Fruit fly (Drosophila melanogaster): ENCODE measurements around the gene Arfrp1.

The Arfrp1 gene

DNA sequence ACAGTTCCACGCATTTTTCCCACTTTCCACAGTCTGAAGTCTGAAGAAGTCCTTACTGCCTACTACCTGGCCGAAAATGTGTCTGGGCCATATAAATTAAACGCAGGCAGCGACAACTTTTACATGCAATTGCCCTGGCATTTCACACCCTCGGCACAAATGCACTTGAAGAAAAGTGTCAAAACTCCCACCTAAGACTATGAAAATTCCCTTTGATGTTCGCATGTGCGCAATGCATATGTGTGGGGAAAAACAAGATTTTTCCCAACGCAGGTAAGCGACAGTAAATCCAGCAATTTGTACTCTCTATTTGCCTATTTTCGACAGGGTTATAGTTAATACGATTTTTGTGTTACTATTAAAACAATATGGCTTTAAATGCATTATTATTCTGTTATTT is 22.6 kb downstream of the Arfrp1 start (continued):
- TF ChIP-seq CG16813 (GFP tag; IDR thresholded peaks at IDR 0.05; ENCODE audit: partially characterized antibody) (no peak), tll (GFP tag; optimal IDR thresholded peaks at IDR 0.05) (peak in 1 of 2 experiments; percentile 81), ewg (GFP tag; optimal IDR thresholded peaks at IDR 0.05) (no peak), slbo (GFP tag; IDR thresholded peaks at IDR 0.05) (no peak), Bgb (GFP tag; IDR thresholded peaks at IDR 0.05; ENCODE audit: partially characterized antibody) (no peak), sima (GFP tag; optimal IDR thresholded peaks at IDR 0.05) (no peak), Ets97D (GFP tag; optimal IDR thresholded peaks at IDR 0.05) (no peak), chn (GFP tag; optimal IDR thresholded peaks at IDR 0.05) (no peak), Mrtf (GFP tag; IDR thresholded peaks at IDR 0.05) (no peak), ssp (GFP tag; IDR thresholded peaks at IDR 0.05) (no peak), Opbp (GFP tag; IDR thresholded peaks at IDR 0.05; ENCODE audit: partially characterized antibody) (no peak), ase (GFP tag; IDR thresholded peaks at IDR 0.05) (no peak), CG8359 (GFP tag; optimal IDR thresholded peaks at IDR 0.05; ENCODE audit: borderline replicate concordance) (no peak), CG10654 (GFP tag; optimal IDR thresholded peaks at IDR 0.05) (no peak), peb (GFP tag; IDR thresholded peaks at IDR 0.05) (no peak), CG17802 (tag; optimal IDR thresholded peaks at IDR 0.05) (no peak), CG17612 (GFP tag; IDR thresholded peaks at IDR 0.05) (no peak), CG4820 (GFP tag; optimal IDR thresholded peaks at IDR 0.05) (no peak), CG2199 (GFP tag; IDR thresholded peaks at IDR 0.05) (0 out of 3 replicates have a peak, but pooled peaks have one; percentile 22), Med (GFP tag) (peak; percentile 35)

DNA sequence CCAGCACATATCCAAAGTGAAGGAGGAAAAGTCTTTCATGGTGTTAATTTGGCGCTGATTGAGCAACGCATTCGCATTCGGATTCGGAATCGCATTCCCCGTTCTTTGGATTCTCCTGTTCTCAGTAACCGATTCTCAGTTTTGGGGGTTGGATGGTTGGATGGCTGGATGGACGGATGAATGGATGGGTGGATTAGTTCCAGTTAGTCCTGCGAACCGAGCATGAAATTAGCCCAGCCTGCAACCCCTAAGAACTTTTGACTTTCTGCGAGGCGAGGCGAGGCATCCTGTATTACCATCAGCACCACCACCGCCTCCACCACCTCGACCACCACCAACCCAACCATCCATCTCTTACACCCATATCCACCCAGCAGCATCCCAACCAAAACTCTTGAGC is 23.4 kb downstream of the Arfrp1 start:
- no peak for TF ChIP-seq Hsf (GFP tag; optimal IDR thresholded peaks at IDR 0.05)
- TF ChIP-seq Dfd (GFP tag; optimal IDR thresholded peaks at IDR 0.05), result no peak
- no peak for TF ChIP-seq Oli (tag; optimal IDR thresholded peaks at IDR 0.05)
- no peak for TF ChIP-seq CG18599 (GFP tag; optimal IDR thresholded peaks at IDR 0.05)
- no peak for TF ChIP-seq Drgx (GFP tag; IDR thresholded peaks at IDR 0.05)
- TF ChIP-seq caup (GFP tag; optimal IDR thresholded peaks at IDR 0.05; ENCODE audit: severe bottlenecking), result no peak
- peak; percentile 78 for TF ChIP-seq gsb-n (tag; optimal IDR thresholded peaks at IDR 0.05)
- no peak for TF ChIP-seq esg (GFP tag; conservative IDR thresholded peaks at IDR 0.05)
- peak; percentile 85 for TF ChIP-seq CG8281 (tag; optimal IDR thresholded peaks at IDR 0.05)
- TF ChIP-seq klu (GFP tag; IDR thresholded peaks at IDR 0.05), result no peak
- TF ChIP-seq tll (GFP tag; optimal IDR thresholded peaks at IDR 0.05), result no peak
- peak; percentile 11 for TF ChIP-seq abd-A (tag; optimal IDR thresholded peaks at IDR 0.05)
- TF ChIP-seq pros (GFP tag; optimal IDR thresholded peaks at IDR 0.05), result peak; percentile 91
- TF ChIP-seq Jarid2 (GFP tag; optimal IDR thresholded peaks at IDR 0.05), result no peak
- no peak for TF ChIP-seq B-H2 (GFP tag; optimal IDR thresholded peaks at IDR 0.05)
- no peak for TF ChIP-seq sens-2 (GFP tag; IDR thresholded peaks at IDR 0.05)
- TF ChIP-seq fd96Cb (tag; optimal IDR thresholded peaks at IDR 0.05), result no peak
- no peak for TF ChIP-seq Eip74EF (GFP tag; optimal IDR thresholded peaks at IDR 0.05)
- TF ChIP-seq Med (GFP tag), result peak; percentile 14
- TF ChIP-seq phol (tag; optimal IDR thresholded peaks at IDR 0.05), result no peak
- TF ChIP-seq CG34224 (GFP tag; IDR thresholded peaks at IDR 0.05; ENCODE audit: partially characterized antibody), result no peak
- TF ChIP-seq CG18262 (tag; optimal IDR thresholded peaks at IDR 0.05), result no peak
- peak; percentile 53 for TF ChIP-seq CG5180 (GFP tag; optimal IDR thresholded peaks at IDR 0.05)
- peak; percentile 11 for TF ChIP-seq kni (GFP tag; optimal IDR thresholded peaks at IDR 0.05)
- TF ChIP-seq CG18619 (GFP tag; optimal IDR thresholded peaks at IDR 0.05), result no peak
- TF ChIP-seq fu2 (GFP tag; optimal IDR thresholded peaks at IDR 0.05), result no peak
- TF ChIP-seq Atf-2 (GFP tag; optimal IDR thresholded peaks at IDR 0.05), result no peak
- no peak for TF ChIP-seq CG15601 (tag; optimal IDR thresholded peaks at IDR 0.05)
- TF ChIP-seq CG3163 (GFP tag; optimal IDR thresholded peaks at IDR 0.05), result no peak

Data from whole organism, embryonic.